Fruit fly (Drosophila melanogaster) S2 (cell line): ENCODE results near the gene CG42337.

Experiments used
- CG8478 ChIP-seq: fragments of >200 bp; optimal IDR thresholded peaks from 2 replicates; lab custom pipeline; 2018
- CTCF ChIP-seq, 2 experiments: fragments of >200 bp; optimal IDR thresholded peaks; 2 replicates each; lab custom pipeline; 2018

DNA sequence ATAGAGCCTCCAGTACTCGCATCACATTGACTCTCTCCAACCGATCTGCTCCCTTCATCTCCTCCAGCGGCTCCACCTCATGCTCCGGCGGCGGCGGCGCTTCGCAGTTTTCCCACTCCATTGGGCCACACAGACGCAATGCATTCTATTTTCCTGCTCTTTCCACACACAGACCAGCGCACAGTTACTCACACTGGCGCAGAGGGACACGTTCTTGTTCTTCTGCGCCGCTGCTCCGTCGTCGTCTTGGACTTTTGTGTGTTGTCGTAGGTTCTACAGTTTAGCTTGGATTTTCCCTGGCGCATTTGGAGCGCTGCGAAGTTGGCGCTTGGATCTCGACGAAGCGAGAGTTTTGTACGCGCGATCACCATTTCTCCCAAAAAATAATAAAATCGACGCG lies 33.1 kb upstream of the CG42337 start, which contains the start of gene Eip78C:
- no peak for TF ChIP-seq CG8478
- TF ChIP-seq CTCF (optimal IDR thresholded peaks at IDR 0.05; lab: Kevin White, UChicago) = no peak
